Fruit fly (Drosophila melanogaster) whole organism, prepupa: ENCODE measurements around the gene AANATL3.

ENCODE experiments used
- Blimp-1 ChIP-seq: fragments of 200-800 bp; sonication (Bioruptor generic); optimal IDR thresholded peaks from 3 replicates; lab custom pipeline; 2017; ENCODE audit warnings: missing biosample characterization, missing genetic modification characterization, mild to moderate bottlenecking, moderate library complexity, missing genetic modification reagents
- CG10631 ChIP-seq: fragments of 200-800 bp; sonication (Bioruptor generic); optimal IDR thresholded peaks from 2 replicates; lab custom pipeline; 2016; ENCODE audit warnings: missing biosample characterization, missing genetic modification characterization
- CG11294 ChIP-seq: fragments of 200-800 bp; sonication (Bioruptor generic); IDR thresholded peaks from 2 replicates; pipeline ENCODE4 v1.3.6; 2022; ENCODE audit warnings: missing biosample characterization, missing genetic modification characterization
- CG11762 ChIP-seq: fragments of 200-800 bp; sonication (Bioruptor generic); optimal IDR thresholded peaks from 3 replicates; lab custom pipeline; 2016; ENCODE audit warnings: missing biosample characterization, missing genetic modification characterization; ENCODE audit not compliant: insufficient read depth
- CG15336 ChIP-seq: fragments of 200-800 bp; sonication (Bioruptor generic); IDR thresholded peaks from 2 replicates; pipeline ENCODE4 v1.3.6; 2022; ENCODE audit warnings: missing biosample characterization, missing genetic modification characterization
- CG1621 ChIP-seq: fragments of 200-800 bp; sonication (Bioruptor generic); optimal IDR thresholded peaks from 3 replicates; lab custom pipeline; 2018; ENCODE audit warnings: missing biosample characterization, mild to moderate bottlenecking, missing genetic modification characterization
- CG3032 ChIP-seq: fragments of 200-800 bp; optimal IDR thresholded peaks from 2 replicates; lab custom pipeline; 2019; ENCODE audit warnings: missing biosample characterization, mild to moderate bottlenecking, missing genetic modification characterization, moderate library complexity
- CG31627 ChIP-seq: fragments of 200-800 bp; sonication (Bioruptor generic); optimal IDR thresholded peaks from 3 replicates; lab custom pipeline; 2016; ENCODE audit warnings: missing biosample characterization, missing genetic modification characterization
- CG3919 ChIP-seq: fragments of 200-800 bp; sonication (Bioruptor generic); optimal IDR thresholded peaks from 3 replicates; lab custom pipeline; 2016; ENCODE audit warnings: missing biosample characterization, missing genetic modification characterization
- CG4318 ChIP-seq: fragments of 200-800 bp; sonication (Bioruptor generic); optimal IDR thresholded peaks from 3 replicates; lab custom pipeline; 2017; ENCODE audit warnings: missing biosample characterization, mild to moderate bottlenecking, missing genetic modification characterization
- CG6163 ChIP-seq: fragments of 200-800 bp; sonication (Bioruptor generic); IDR thresholded peaks from 3 replicates; pipeline ENCODE4 v1.3.6; 2022; ENCODE audit warnings: missing biosample characterization, missing genetic modification characterization
- CG6792 ChIP-seq: fragments of 200-800 bp; sonication (Bioruptor generic); optimal IDR thresholded peaks from 3 replicates; lab custom pipeline; 2016; ENCODE audit warnings: missing biosample characterization, missing genetic modification characterization
- CG6808 ChIP-seq: fragments of 200-800 bp; sonication (Bioruptor generic); optimal IDR thresholded peaks from 3 replicates; lab custom pipeline; 2017; ENCODE audit warnings: missing biosample characterization, missing genetic modification characterization, mild to moderate bottlenecking, moderate library complexity, missing genetic modification reagents
- CG7368 ChIP-seq: fragments of 200-800 bp; sonication (Bioruptor generic); optimal IDR thresholded peaks from 3 replicates; lab custom pipeline; 2016; ENCODE audit warnings: missing biosample characterization, missing genetic modification characterization
- CG8119 ChIP-seq: fragments of 200-800 bp; sonication (Bioruptor generic); IDR thresholded peaks from 3 replicates; pipeline ENCODE4 v1.3.6; 2022; ENCODE audit warnings: missing biosample characterization, missing genetic modification characterization
- CG8319 ChIP-seq: fragments of 200-800 bp; sonication (Bioruptor generic); optimal IDR thresholded peaks from 3 replicates; lab custom pipeline; 2016; ENCODE audit warnings: missing biosample characterization, missing genetic modification characterization
- CG8632 ChIP-seq: fragments of 200-800 bp; sonication (Bioruptor generic); optimal IDR thresholded peaks from 3 replicates; lab custom pipeline; 2016; ENCODE audit warnings: missing biosample characterization, missing genetic modification characterization
- CG9139 ChIP-seq: fragments of 200-800 bp; sonication (Bioruptor generic); optimal IDR thresholded peaks from 3 replicates; lab custom pipeline; 2017; ENCODE audit warnings: missing biosample characterization, mild to moderate bottlenecking, missing genetic modification characterization
- Eip75B ChIP-seq: fragments of 200-800 bp; sonication (Bioruptor generic); optimal IDR thresholded peaks from 3 replicates; lab custom pipeline; 2016; ENCODE audit warnings: missing biosample characterization, missing genetic modification characterization
- Eip78C ChIP-seq: fragments of 200-800 bp; sonication (Bioruptor generic); peaks from one replicate; lab custom pipeline; 2016; ENCODE audit warnings: missing biosample characterization, missing genetic modification characterization
- Eip93F ChIP-seq: fragments of 200-800 bp; sonication (Bioruptor generic); optimal IDR thresholded peaks from 2 replicates; lab custom pipeline; 2016; ENCODE audit warnings: missing biosample characterization, mild to moderate bottlenecking, missing genetic modification characterization
- Ets96B ChIP-seq: fragments of 200-800 bp; optimal IDR thresholded peaks from 2 replicates; lab custom pipeline; 2019; ENCODE audit warnings: missing biosample characterization, mild to moderate bottlenecking, missing genetic modification characterization, moderate library complexity
- Gug ChIP-seq: fragments of 200-800 bp; sonication (Bioruptor generic); IDR thresholded peaks from 2 replicates; pipeline ENCODE4 v1.3.6; 2022; ENCODE audit warnings: missing biosample characterization, missing genetic modification characterization
- Hr38 ChIP-seq: sonication (Bioruptor generic); optimal IDR thresholded peaks from 2 replicates; lab custom pipeline; 2016; ENCODE audit warnings: missing biosample characterization, missing genetic modification characterization
- Hr39 ChIP-seq: fragments of 200-800 bp; sonication (Bioruptor generic); optimal IDR thresholded peaks from 2 replicates; lab custom pipeline; 2016; ENCODE audit warnings: missing biosample characterization, missing genetic modification characterization
- Hr4 ChIP-seq: fragments of 200-800 bp; sonication (Bioruptor generic); optimal IDR thresholded peaks from 3 replicates; lab custom pipeline; 2016; ENCODE audit warnings: missing biosample characterization, missing genetic modification characterization
- Lpt ChIP-seq: fragments of 200-800 bp; sonication (Bioruptor generic); optimal IDR thresholded peaks from 3 replicates; lab custom pipeline; 2016; ENCODE audit warnings: missing biosample characterization, missing genetic modification characterization
- Met ChIP-seq: fragments of 200-800 bp; sonication (Bioruptor generic); optimal IDR thresholded peaks from 3 replicates; lab custom pipeline; 2016; ENCODE audit warnings: missing biosample characterization, missing genetic modification characterization
- OdsH ChIP-seq: fragments of 200-800 bp; sonication (Bioruptor generic); optimal IDR thresholded peaks from 3 replicates; lab custom pipeline; 2016; ENCODE audit warnings: missing biosample characterization, missing genetic modification characterization
- Smox ChIP-seq: fragments of 200-800 bp; sonication (Bioruptor generic); optimal IDR thresholded peaks from 3 replicates; lab custom pipeline; 2016; ENCODE audit warnings: missing biosample characterization, missing genetic modification characterization
- Sox102F ChIP-seq: fragments of 200-800 bp; sonication (Bioruptor generic); optimal IDR thresholded peaks from 2 replicates; lab custom pipeline; 2016; ENCODE audit warnings: missing biosample characterization, mild to moderate bottlenecking, missing genetic modification characterization
- Sox14 ChIP-seq: fragments of 200-800 bp; sonication (Bioruptor generic); optimal IDR thresholded peaks from 3 replicates; lab custom pipeline; 2016; ENCODE audit warnings: missing biosample characterization, missing genetic modification characterization
- Sox15 ChIP-seq: fragments of 200-800 bp; sonication (Bioruptor generic); optimal IDR thresholded peaks from 3 replicates; lab custom pipeline; 2016; ENCODE audit warnings: missing biosample characterization, missing genetic modification characterization
- acj6 ChIP-seq: fragments of 200-800 bp; sonication (Bioruptor generic); optimal IDR thresholded peaks from 3 replicates; lab custom pipeline; 2016; ENCODE audit warnings: missing biosample characterization, missing genetic modification characterization
- cyc ChIP-seq: fragments of 200-800 bp; sonication (Bioruptor generic); optimal IDR thresholded peaks from 3 replicates; lab custom pipeline; 2016; ENCODE audit warnings: missing biosample characterization, missing genetic modification characterization
- dsx ChIP-seq: fragments of 200-800 bp; optimal IDR thresholded peaks from 3 replicates; lab custom pipeline; 2019; ENCODE audit warnings: missing biosample characterization, mild to moderate bottlenecking, missing genetic modification characterization, moderate library complexity; ENCODE audit not compliant: poor library complexity, severe bottlenecking
- eg ChIP-seq: fragments of 200-800 bp; sonication (Bioruptor generic); IDR thresholded peaks from 3 replicates; pipeline ENCODE4 v1.3.6; 2022; ENCODE audit warnings: missing biosample characterization, missing genetic modification characterization
- esn ChIP-seq: fragments of 200-800 bp; sonication (Bioruptor generic); optimal IDR thresholded peaks from 2 replicates; lab custom pipeline; 2016; ENCODE audit warnings: missing biosample characterization, mild to moderate bottlenecking, missing genetic modification characterization, moderate library complexity
- fd59A ChIP-seq: fragments of 200-800 bp; sonication (Bioruptor generic); optimal IDR thresholded peaks from 2 replicates; lab custom pipeline; 2017; ENCODE audit warnings: missing biosample characterization, mild to moderate bottlenecking, missing genetic modification characterization, missing genetic modification reagents
- fd85E ChIP-seq: fragments of 200-800 bp; sonication (Bioruptor generic); optimal IDR thresholded peaks from 3 replicates; lab custom pipeline; 2016; ENCODE audit warnings: missing biosample characterization, missing genetic modification characterization
- fkh ChIP-seq: fragments of 200-800 bp; sonication (Bioruptor generic); optimal IDR thresholded peaks from 3 replicates; lab custom pipeline; 2017; ENCODE audit warnings: missing biosample characterization, mild to moderate bottlenecking, missing genetic modification characterization, moderate library complexity
- lz ChIP-seq: fragments of 200-800 bp; sonication (Bioruptor generic); optimal IDR thresholded peaks from 3 replicates; lab custom pipeline; 2016; ENCODE audit warnings: missing biosample characterization, missing genetic modification characterization
- net ChIP-seq: fragments of 200-800 bp; sonication (Bioruptor generic); optimal IDR thresholded peaks from 3 replicates; lab custom pipeline; 2016; ENCODE audit warnings: missing biosample characterization, missing genetic modification characterization
- pdm3 ChIP-seq: fragments of 200-800 bp; sonication (Bioruptor generic); optimal IDR thresholded peaks from 3 replicates; lab custom pipeline; 2016; ENCODE audit warnings: missing biosample characterization, missing genetic modification characterization
- salr ChIP-seq, 2 experiments: fragments of 200-800 bp; sonication (Bioruptor generic); optimal IDR thresholded peaks; 3 replicates each; lab custom pipeline; 2016 to 2018; ENCODE audit warnings: missing biosample characterization in 2 of 2, missing genetic modification characterization in 2 of 2, mild to moderate bottlenecking in 1 of 2
- ss ChIP-seq, 2 experiments: fragments of 200-800 bp; sonication (Bioruptor generic); optimal IDR thresholded peaks; 2 replicates in 1 of 2; 3 replicates in 1 of 2; lab custom pipeline; 2017 to 2018; ENCODE audit warnings: mild to moderate bottlenecking in 2 of 2, missing biosample characterization in 2 of 2, missing genetic modification characterization in 2 of 2, moderate library complexity in 1 of 2
- svp ChIP-seq: fragments of 200-800 bp; sonication (Bioruptor generic); peaks from one replicate; lab custom pipeline; 2016; ENCODE audit warnings: missing biosample characterization, missing genetic modification characterization
- topi ChIP-seq: fragments of 200-800 bp; sonication (Bioruptor generic); optimal IDR thresholded peaks from 3 replicates; lab custom pipeline; 2016; ENCODE audit warnings: missing biosample characterization, missing genetic modification characterization
- vri ChIP-seq: fragments of 200-800 bp; sonication (Bioruptor generic); optimal IDR thresholded peaks from 3 replicates; lab custom pipeline; 2016; ENCODE audit warnings: missing biosample characterization, mild to moderate bottlenecking, missing genetic modification characterization

AANATL3 gene

dm6 chr2L:20025711-20026110, at the start of gene AANATL3:
TSS of gene AANATL3 (minus strand) at chr2L:20025811.
- TF ChIP-seq Sox15 (GFP tag; lab: Kevin White, UChicago), result no peak
- TF ChIP-seq CG7368 (GFP tag; lab: Kevin White, UChicago), result no peak
- TF ChIP-seq fd85E (GFP tag; lab: Kevin White, UChicago), result no peak
- no peak for TF ChIP-seq eg
- TF ChIP-seq Gug (GFP tag; lab: Robert Waterston, UW), result no peak
- TF ChIP-seq CG11762 (GFP tag; lab: Kevin White, UChicago), result no peak
- no peak for TF ChIP-seq CG6808 (GFP tag; lab: Kevin White, UChicago)
- TF ChIP-seq pdm3 (GFP tag; lab: Kevin White, UChicago), result no peak
- no peak for TF ChIP-seq fkh (GFP tag; lab: Kevin White, UChicago)
- TF ChIP-seq dsx, result no peak

- peak; percentile 42 for TF ChIP-seq Hr39 (GFP tag; lab: Kevin White, UChicago)
- TF ChIP-seq ss (GFP tag; optimal IDR thresholded peaks at IDR 0.05; lab: Kevin White, UChicago), result peak in 1 of 2 experiments; percentile 45
- peak; percentile 41 for TF ChIP-seq Eip93F (GFP tag; lab: Kevin White, UChicago)
- peak; percentile 31 for TF ChIP-seq CG6792
- TF ChIP-seq eg, result peak; percentile 40; the same call in 1 of the 3 replicates
- peak; percentile 34 for TF ChIP-seq Sox102F (GFP tag; lab: Kevin White, UChicago)
- TF ChIP-seq Eip75B (GFP tag; lab: Kevin White, UChicago), result peak; percentile 61
- TF ChIP-seq CG6808 (GFP tag; lab: Kevin White, UChicago), result no peak
- no peak for TF ChIP-seq Blimp-1 (GFP tag; lab: Kevin White, UChicago)
- no peak for TF ChIP-seq salr (GFP tag; optimal IDR thresholded peaks at IDR 0.05; lab: Kevin White, UChicago)
- TF ChIP-seq Smox (GFP tag; lab: Kevin White, UChicago), result peak; percentile 67
- no peak for TF ChIP-seq fd85E (GFP tag; lab: Kevin White, UChicago)
- no peak for TF ChIP-seq CG4318
- peak; percentile 25 for TF ChIP-seq CG3032 (tag; lab: Kevin White, UChicago)
- TF ChIP-seq CG8119 (GFP tag; lab: Robert Waterston, UW), result peak; percentile 56; the same call in 1 of the 3 replicates
- peak; percentile 73 for TF ChIP-seq topi (GFP tag; lab: Kevin White, UChicago)
- TF ChIP-seq cyc (GFP tag; lab: Kevin White, UChicago), result peak; percentile 65
- no peak for TF ChIP-seq CG11294
- peak; percentile 73 for TF ChIP-seq CG6163 (GFP tag; lab: Robert Waterston, UW)
- TF ChIP-seq CG3919, result peak; percentile 77
- peak; percentile 57 for TF ChIP-seq CG15336 (GFP tag; lab: Robert Waterston, UW)
- TF ChIP-seq CG31627 (GFP tag; lab: Kevin White, UChicago), result peak; percentile 36
- TF ChIP-seq OdsH (GFP tag; lab: Kevin White, UChicago), result peak; percentile 25
- TF ChIP-seq vri (GFP tag; lab: Kevin White, UChicago), result peak; percentile 53
- TF ChIP-seq Ets96B (tag; lab: Kevin White, UChicago), result peak; percentile 65
- TF ChIP-seq Hr4 (GFP tag; lab: Kevin White, UChicago), result peak; percentile 67
- TF ChIP-seq Sox14 (GFP tag; lab: Kevin White, UChicago), result peak; percentile 58
- TF ChIP-seq Gug (GFP tag; lab: Robert Waterston, UW), result no peak
- no peak for TF ChIP-seq CG8319 (GFP tag; lab: Kevin White, UChicago)
- TF ChIP-seq pdm3 (GFP tag; lab: Kevin White, UChicago), result peak; percentile 67
- peak; percentile 54 for TF ChIP-seq acj6 (GFP tag; lab: Kevin White, UChicago)
- no peak for TF ChIP-seq Lpt (GFP tag; lab: Kevin White, UChicago)
- TF ChIP-seq fd59A (GFP tag; lab: Kevin White, UChicago), result no peak
- no peak for TF ChIP-seq CG8632 (GFP tag; lab: Kevin White, UChicago)
- peak; percentile 45 for TF ChIP-seq lz (GFP tag; lab: Kevin White, UChicago)
- no peak for TF ChIP-seq CG7368 (GFP tag; lab: Kevin White, UChicago)
- TF ChIP-seq CG9139 (GFP tag; lab: Kevin White, UChicago), result no peak
- TF ChIP-seq Eip78C, result peak; percentile 82
- TF ChIP-seq CG10631 (GFP tag; lab: Kevin White, UChicago), result peak; percentile 43
- TF ChIP-seq CG1621 (tag; lab: Kevin White, UChicago), result peak; percentile 12
- TF ChIP-seq net, result peak; percentile 25
- peak; percentile 39 for TF ChIP-seq Met
- TF ChIP-seq esn (GFP tag; lab: Kevin White, UChicago), result peak; percentile 62
- peak; percentile 81 for TF ChIP-seq svp (GFP tag; lab: Kevin White, UChicago)
- no peak for TF ChIP-seq Hr38 (GFP tag; lab: Kevin White, UChicago)
Measured at dm6 chr2L:20075234-20075803, 49.7 kb upstream of the AANATL3 start, which contains the start of the genes pr and neb. TSS of gene pr (minus strand) at chr2L:20075458. TSS of gene neb (plus strand) at chr2L:20075757.
